Worm (Caenorhabditis elegans) whole organism, mixed stage, embryonic: ENCODE measurements around the gene pen-2.

ENCODE experiments used
- M03D4.4 ChIP-seq: sonication (generic microtip); optimal IDR thresholded peaks from 2 replicates; lab custom pipeline; 2017; ENCODE audit warnings: mild to moderate bottlenecking, missing genetic modification characterization, missing compliant biosample characterization
- bed-3 ChIP-seq: fragments of 200-800 bp; sonication (Bioruptor generic); optimal IDR thresholded peaks from 3 replicates; lab custom pipeline; 2018; ENCODE audit warnings: mild to moderate bottlenecking, missing genetic modification characterization, moderate library complexity, missing compliant biosample characterization
- blmp-1 ChIP-seq: fragments of 150-350 bp; optimal IDR thresholded peaks from 2 replicates; lab custom pipeline; 2014; ENCODE audit warnings: missing biosample characterization, missing genetic modification characterization
- ceh-39 ChIP-seq: fragments of 150-350 bp; optimal IDR thresholded peaks from 2 replicates; lab custom pipeline; 2014; ENCODE audit warnings: missing biosample characterization, missing genetic modification characterization
- ceh-43 ChIP-seq: fragments of 200-800 bp; sonication (Bioruptor generic); optimal IDR thresholded peaks from 2 replicates; lab custom pipeline; 2018; ENCODE audit warnings: mild to moderate bottlenecking, missing genetic modification characterization, moderate library complexity, missing compliant biosample characterization
- ces-1 ChIP-seq: fragments of 150-350 bp; optimal IDR thresholded peaks from 2 replicates; lab custom pipeline; 2014; ENCODE audit warnings: missing biosample characterization, missing genetic modification reagents, missing genetic modification characterization
- cnd-1 ChIP-seq: fragments of 200-800 bp; sonication (Bioruptor generic); optimal IDR thresholded peaks from 2 replicates; lab custom pipeline; 2018; ENCODE audit warnings: mild to moderate bottlenecking, missing genetic modification characterization, missing compliant biosample characterization
- drap-1 ChIP-seq: fragments of 200-800 bp; sonication (Bioruptor generic); optimal IDR thresholded peaks from 3 replicates; lab custom pipeline; 2018; ENCODE audit warnings: mild to moderate bottlenecking, missing genetic modification characterization, missing compliant biosample characterization
- elt-1 ChIP-seq: sonication (generic microtip); optimal IDR thresholded peaks from 2 replicates; lab custom pipeline; 2017; ENCODE audit warnings: missing genetic modification characterization, mild to moderate bottlenecking, missing compliant biosample characterization, antibody characterized with exemption, moderate library complexity, borderline replicate concordance; ENCODE audit not compliant: insufficient read depth
- flh-1 ChIP-seq: fragments of 200-800 bp; sonication (Bioruptor generic); optimal IDR thresholded peaks from 2 replicates; lab custom pipeline; 2018; ENCODE audit warnings: mild to moderate bottlenecking, missing genetic modification characterization, moderate library complexity, missing compliant biosample characterization
- hlh-1 ChIP-seq: fragments of 150-350 bp; optimal IDR thresholded peaks from 2 replicates; lab custom pipeline; 2014; ENCODE audit warnings: missing biosample characterization, missing genetic modification reagents, missing genetic modification characterization
- lin-13 ChIP-seq: fragments of 150-350 bp; optimal IDR thresholded peaks from 2 replicates; lab custom pipeline; 2014; ENCODE audit warnings: missing biosample characterization, missing genetic modification characterization
- lin-32 ChIP-seq: fragments of 200-800 bp; sonication (Bioruptor generic); optimal IDR thresholded peaks from 2 replicates; lab custom pipeline; 2018; ENCODE audit warnings: mild to moderate bottlenecking, missing genetic modification characterization, missing compliant biosample characterization
- lsy-2 ChIP-seq: fragments of 150-350 bp; optimal IDR thresholded peaks from 2 replicates; lab custom pipeline; 2014; ENCODE audit warnings: missing biosample characterization, missing genetic modification characterization
- mab-5 ChIP-seq: fragments of 150-350 bp; optimal IDR thresholded peaks from 2 replicates; lab custom pipeline; 2014; ENCODE audit warnings: missing biosample characterization, missing genetic modification characterization
- mep-1 ChIP-seq: fragments of 150-350 bp; optimal IDR thresholded peaks from 2 replicates; lab custom pipeline; 2017; ENCODE audit warnings: missing biosample characterization, missing genetic modification reagents, missing genetic modification characterization, inconsistent platforms
- mls-2 ChIP-seq: sonication (generic microtip); optimal IDR thresholded peaks from 2 replicates; lab custom pipeline; 2016; ENCODE audit warnings: mild to moderate bottlenecking, missing genetic modification characterization, moderate library complexity, missing compliant biosample characterization
- nhr-12 ChIP-seq: fragments of 150-350 bp; optimal IDR thresholded peaks from 2 replicates; lab custom pipeline; 2014; ENCODE audit warnings: missing biosample characterization, missing genetic modification characterization
- nhr-2 ChIP-seq: fragments of 150-350 bp; optimal IDR thresholded peaks from 2 replicates; lab custom pipeline; 2014; ENCODE audit warnings: missing biosample characterization, missing genetic modification characterization
- nhr-28 ChIP-seq: fragments of 150-350 bp; optimal IDR thresholded peaks from 2 replicates; lab custom pipeline; 2014; ENCODE audit warnings: missing biosample characterization, missing genetic modification characterization
- nhr-76 ChIP-seq: sonication (generic microtip); optimal IDR thresholded peaks from 2 replicates; lab custom pipeline; 2017; ENCODE audit warnings: missing biosample characterization, missing genetic modification characterization
- snpc-4 ChIP-seq: fragments of 150-350 bp; optimal IDR thresholded peaks from 2 replicates; lab custom pipeline; 2014; ENCODE audit warnings: missing biosample characterization, missing genetic modification characterization
- sptf-1 ChIP-seq: sonication (generic microtip); optimal IDR thresholded peaks from 2 replicates; lab custom pipeline; 2017; ENCODE audit warnings: mild to moderate bottlenecking, missing genetic modification characterization, moderate library complexity, missing compliant biosample characterization
- unc-120 ChIP-seq: sonication (generic microtip); optimal IDR thresholded peaks from 2 replicates; lab custom pipeline; 2017; ENCODE audit warnings: missing genetic modification characterization, missing compliant biosample characterization; ENCODE audit not compliant: poor library complexity, severe bottlenecking
- unc-62 ChIP-seq: fragments of 150-350 bp; optimal IDR thresholded peaks from 2 replicates; lab custom pipeline; 2014; ENCODE audit warnings: missing biosample characterization, missing genetic modification reagents, missing genetic modification characterization
- zip-8 ChIP-seq: fragments of 150-350 bp; optimal IDR thresholded peaks from 2 replicates; lab custom pipeline; 2014; ENCODE audit warnings: missing biosample characterization, missing genetic modification characterization

Gene pen-2

ce11 chrIII:11372199-11372938 lies 29.2 kb downstream of the pen-2 start:
- TF ChIP-seq flh-1 (no peak), blmp-1 (no peak)

- TF ChIP-seq sptf-1 (tag; lab: Kevin White, UChicago) = no peak
- TF ChIP-seq nhr-2 = no peak
- TF ChIP-seq nhr-76 (tag; lab: Kevin White, UChicago) = no peak
- TF ChIP-seq ceh-43 = no peak
- TF ChIP-seq ceh-39 (tag; lab: Kevin White, UChicago) = no peak
- TF ChIP-seq mab-5 = no peak
- no peak for TF ChIP-seq nhr-12 (tag; lab: Kevin White, UChicago)
- no peak for TF ChIP-seq mls-2
- no peak for TF ChIP-seq unc-62 (GFP tag; lab: Kevin White, UChicago)
Measured at ce11 chrIII:11377880-11378279, 34.8 kb downstream of the pen-2 start, which contains the start of gene dpy-18. Gene dpy-18, minus strand, starts transcription at chrIII:11377980.

ce11 chrIII:11378450-11378849 lies 35.3 kb downstream of the pen-2 start:
- TF ChIP-seq drap-1 (GFP tag; lab: Kevin White, UChicago) (no peak), bed-3 (no peak), blmp-1 (no peak), unc-120 (no peak), nhr-28 (tag; lab: Kevin White, UChicago) (no peak)
- TF ChIP-seq, all 35 proteins: peak for 0

ce11 chrIII:11378910-11379309 lies 35.8 kb downstream of the pen-2 start:
- no peak for TF ChIP-seq mab-5
- TF ChIP-seq lsy-2 (tag; lab: Kevin White, UChicago) = no peak

ce11 chrIII:11380555-11380954 lies 37.4 kb downstream of the pen-2 start:
- TF ChIP-seq lsy-2 (tag; lab: Kevin White, UChicago) (no peak), lin-13 (tag; lab: Kevin White, UChicago) (no peak), hlh-1 (tag; lab: Kevin White, UChicago) (peak; percentile 91), M03D4.4 (tag; lab: Kevin White, UChicago) (peak; percentile 22)

ce11 chrIII:11381922-11382321 lies 38.8 kb downstream of the pen-2 start, which contains the start of gene subs-4:
Gene subs-4, plus strand, starts transcription at chrIII:11382222.
- TF ChIP-seq M03D4.4 (tag; lab: Kevin White, UChicago) = no peak
- no peak for TF ChIP-seq drap-1 (GFP tag; lab: Kevin White, UChicago)
- no peak for TF ChIP-seq nhr-2
- no peak for TF ChIP-seq zip-8 (tag; lab: Kevin White, UChicago)
- peak; percentile 47 for TF ChIP-seq elt-1 (tag; lab: Kevin White, UChicago)

- no peak for TF ChIP-seq mep-1 (tag; lab: Kevin White, UChicago)
- no peak for TF ChIP-seq bed-3
- TF ChIP-seq M03D4.4 (tag; lab: Kevin White, UChicago) = no peak
- TF ChIP-seq nhr-12 (tag; lab: Kevin White, UChicago) = no peak
- TF ChIP-seq ceh-43 = no peak
- no peak for TF ChIP-seq lin-32 (GFP tag; lab: Kevin White, UChicago)
- TF ChIP-seq mab-5 = no peak
- no peak for TF ChIP-seq mls-2
- TF ChIP-seq nhr-2 = no peak
- TF ChIP-seq flh-1 = no peak
- no peak for TF ChIP-seq nhr-28 (tag; lab: Kevin White, UChicago)
- TF ChIP-seq cnd-1 = no peak
Measured at ce11 chrIII:11389384-11389783, 46.3 kb downstream of the pen-2 start.

ce11 chrIII:11390832-11391231 lies 47.7 kb downstream of the pen-2 start:
- TF ChIP-seq unc-62 (GFP tag; lab: Kevin White, UChicago) (no peak), snpc-4 (no peak), ces-1 (GFP tag; lab: Kevin White, UChicago) (peak; percentile 55), elt-1 (tag; lab: Kevin White, UChicago) (no peak), drap-1 (GFP tag; lab: Kevin White, UChicago) (no peak), mab-5 (no peak)
